Fruit fly (Drosophila melanogaster) whole organism, prepupa: Measurements from ENCODE around the gene CheA29a.

Experiments used
- Blimp-1 ChIP-seq: fragments of 200-800 bp; sonication (Bioruptor generic); optimal IDR thresholded peaks from 3 replicates; lab custom pipeline; 2017; ENCODE audit warnings: missing biosample characterization, missing genetic modification characterization, mild to moderate bottlenecking, moderate library complexity, missing genetic modification reagents
- CG10631 ChIP-seq: fragments of 200-800 bp; sonication (Bioruptor generic); optimal IDR thresholded peaks from 2 replicates; lab custom pipeline; 2016; ENCODE audit warnings: missing biosample characterization, missing genetic modification characterization
- CG10669 ChIP-seq: fragments of 200-800 bp; sonication (Bioruptor generic); optimal IDR thresholded peaks from 3 replicates; lab custom pipeline; 2018; ENCODE audit warnings: missing biosample characterization, mild to moderate bottlenecking, missing genetic modification characterization, moderate library complexity
- CG11294 ChIP-seq: fragments of 200-800 bp; sonication (Bioruptor generic); IDR thresholded peaks from 2 replicates; pipeline ENCODE4 v1.3.6; 2022; ENCODE audit warnings: missing biosample characterization, missing genetic modification characterization
- CG11902 ChIP-seq: fragments of 200-800 bp; sonication (Bioruptor generic); optimal IDR thresholded peaks from 3 replicates; lab custom pipeline; 2016; ENCODE audit warnings: missing biosample characterization, missing genetic modification characterization
- CG15336 ChIP-seq: fragments of 200-800 bp; sonication (Bioruptor generic); IDR thresholded peaks from 2 replicates; pipeline ENCODE4 v1.3.6; 2022; ENCODE audit warnings: missing biosample characterization, missing genetic modification characterization
- CG1621 ChIP-seq: fragments of 200-800 bp; sonication (Bioruptor generic); optimal IDR thresholded peaks from 3 replicates; lab custom pipeline; 2018; ENCODE audit warnings: missing biosample characterization, mild to moderate bottlenecking, missing genetic modification characterization
- CG16779 ChIP-seq: fragments of 200-800 bp; sonication (Bioruptor generic); optimal IDR thresholded peaks from 3 replicates; lab custom pipeline; 2017; ENCODE audit warnings: missing biosample characterization, mild to moderate bottlenecking, missing genetic modification characterization
- CG3032 ChIP-seq: fragments of 200-800 bp; optimal IDR thresholded peaks from 2 replicates; lab custom pipeline; 2019; ENCODE audit warnings: missing biosample characterization, mild to moderate bottlenecking, missing genetic modification characterization, moderate library complexity
- CG31627 ChIP-seq: fragments of 200-800 bp; sonication (Bioruptor generic); optimal IDR thresholded peaks from 3 replicates; lab custom pipeline; 2016; ENCODE audit warnings: missing biosample characterization, missing genetic modification characterization
- CG32006 ChIP-seq: fragments of 200-800 bp; sonication (Bioruptor generic); optimal IDR thresholded peaks from 3 replicates; lab custom pipeline; 2017; ENCODE audit warnings: missing biosample characterization, mild to moderate bottlenecking, missing genetic modification characterization
- CG34406 ChIP-seq: fragments of 200-800 bp; sonication (Bioruptor generic); optimal IDR thresholded peaks from 3 replicates; lab custom pipeline; 2016; ENCODE audit warnings: missing biosample characterization, missing genetic modification characterization
- CG6808 ChIP-seq: fragments of 200-800 bp; sonication (Bioruptor generic); optimal IDR thresholded peaks from 3 replicates; lab custom pipeline; 2017; ENCODE audit warnings: missing biosample characterization, missing genetic modification characterization, mild to moderate bottlenecking, moderate library complexity, missing genetic modification reagents
- CG6854 ChIP-seq: fragments of 200-800 bp; sonication (Bioruptor generic); optimal IDR thresholded peaks from 2 replicates; lab custom pipeline; 2017; ENCODE audit warnings: missing biosample characterization, mild to moderate bottlenecking, missing genetic modification characterization
- CG8119 ChIP-seq: fragments of 200-800 bp; sonication (Bioruptor generic); IDR thresholded peaks from 3 replicates; pipeline ENCODE4 v1.3.6; 2022; ENCODE audit warnings: missing biosample characterization, missing genetic modification characterization
- CG8319 ChIP-seq: fragments of 200-800 bp; sonication (Bioruptor generic); optimal IDR thresholded peaks from 3 replicates; lab custom pipeline; 2016; ENCODE audit warnings: missing biosample characterization, missing genetic modification characterization
- CG8632 ChIP-seq: fragments of 200-800 bp; sonication (Bioruptor generic); optimal IDR thresholded peaks from 3 replicates; lab custom pipeline; 2016; ENCODE audit warnings: missing biosample characterization, missing genetic modification characterization
- CG9139 ChIP-seq: fragments of 200-800 bp; sonication (Bioruptor generic); optimal IDR thresholded peaks from 3 replicates; lab custom pipeline; 2017; ENCODE audit warnings: missing biosample characterization, mild to moderate bottlenecking, missing genetic modification characterization
- Eip78C ChIP-seq: fragments of 200-800 bp; sonication (Bioruptor generic); peaks from one replicate; lab custom pipeline; 2016; ENCODE audit warnings: missing biosample characterization, missing genetic modification characterization
- Eip93F ChIP-seq: fragments of 200-800 bp; sonication (Bioruptor generic); optimal IDR thresholded peaks from 2 replicates; lab custom pipeline; 2016; ENCODE audit warnings: missing biosample characterization, mild to moderate bottlenecking, missing genetic modification characterization
- Ets21C ChIP-seq: fragments of 200-800 bp; sonication (Bioruptor generic); optimal IDR thresholded peaks from 3 replicates; lab custom pipeline; 2016; ENCODE audit warnings: missing biosample characterization, missing genetic modification characterization
- Ets96B ChIP-seq: fragments of 200-800 bp; optimal IDR thresholded peaks from 2 replicates; lab custom pipeline; 2019; ENCODE audit warnings: missing biosample characterization, mild to moderate bottlenecking, missing genetic modification characterization, moderate library complexity
- Gug ChIP-seq: fragments of 200-800 bp; sonication (Bioruptor generic); IDR thresholded peaks from 2 replicates; pipeline ENCODE4 v1.3.6; 2022; ENCODE audit warnings: missing biosample characterization, missing genetic modification characterization
- Hr38 ChIP-seq: sonication (Bioruptor generic); optimal IDR thresholded peaks from 2 replicates; lab custom pipeline; 2016; ENCODE audit warnings: missing biosample characterization, missing genetic modification characterization
- Hr39 ChIP-seq: fragments of 200-800 bp; sonication (Bioruptor generic); optimal IDR thresholded peaks from 2 replicates; lab custom pipeline; 2016; ENCODE audit warnings: missing biosample characterization, missing genetic modification characterization
- Hr4 ChIP-seq: fragments of 200-800 bp; sonication (Bioruptor generic); optimal IDR thresholded peaks from 3 replicates; lab custom pipeline; 2016; ENCODE audit warnings: missing biosample characterization, missing genetic modification characterization
- Lpt ChIP-seq: fragments of 200-800 bp; sonication (Bioruptor generic); optimal IDR thresholded peaks from 3 replicates; lab custom pipeline; 2016; ENCODE audit warnings: missing biosample characterization, missing genetic modification characterization
- Met ChIP-seq: fragments of 200-800 bp; sonication (Bioruptor generic); optimal IDR thresholded peaks from 3 replicates; lab custom pipeline; 2016; ENCODE audit warnings: missing biosample characterization, missing genetic modification characterization
- OdsH ChIP-seq: fragments of 200-800 bp; sonication (Bioruptor generic); optimal IDR thresholded peaks from 3 replicates; lab custom pipeline; 2016; ENCODE audit warnings: missing biosample characterization, missing genetic modification characterization
- Smox ChIP-seq: fragments of 200-800 bp; sonication (Bioruptor generic); optimal IDR thresholded peaks from 3 replicates; lab custom pipeline; 2016; ENCODE audit warnings: missing biosample characterization, missing genetic modification characterization
- Sox102F ChIP-seq: fragments of 200-800 bp; sonication (Bioruptor generic); optimal IDR thresholded peaks from 2 replicates; lab custom pipeline; 2016; ENCODE audit warnings: missing biosample characterization, mild to moderate bottlenecking, missing genetic modification characterization
- Sox14 ChIP-seq: fragments of 200-800 bp; sonication (Bioruptor generic); optimal IDR thresholded peaks from 3 replicates; lab custom pipeline; 2016; ENCODE audit warnings: missing biosample characterization, missing genetic modification characterization
- Sox15 ChIP-seq: fragments of 200-800 bp; sonication (Bioruptor generic); optimal IDR thresholded peaks from 3 replicates; lab custom pipeline; 2016; ENCODE audit warnings: missing biosample characterization, missing genetic modification characterization
- achi ChIP-seq: fragments of 200-800 bp; sonication (Bioruptor generic); optimal IDR thresholded peaks from 3 replicates; lab custom pipeline; 2016; ENCODE audit warnings: missing biosample characterization, missing genetic modification characterization
- acj6 ChIP-seq: fragments of 200-800 bp; sonication (Bioruptor generic); optimal IDR thresholded peaks from 3 replicates; lab custom pipeline; 2016; ENCODE audit warnings: missing biosample characterization, missing genetic modification characterization
- dac ChIP-seq: fragments of 200-800 bp; sonication (Bioruptor generic); optimal IDR thresholded peaks from 2 replicates; lab custom pipeline; 2017; ENCODE audit warnings: missing biosample characterization, mild to moderate bottlenecking, missing genetic modification characterization
- dsx ChIP-seq: fragments of 200-800 bp; optimal IDR thresholded peaks from 3 replicates; lab custom pipeline; 2019; ENCODE audit warnings: missing biosample characterization, mild to moderate bottlenecking, missing genetic modification characterization, moderate library complexity; ENCODE audit not compliant: poor library complexity, severe bottlenecking
- eg ChIP-seq: fragments of 200-800 bp; sonication (Bioruptor generic); IDR thresholded peaks from 3 replicates; pipeline ENCODE4 v1.3.6; 2022; ENCODE audit warnings: missing biosample characterization, missing genetic modification characterization
- esn ChIP-seq: fragments of 200-800 bp; sonication (Bioruptor generic); optimal IDR thresholded peaks from 2 replicates; lab custom pipeline; 2016; ENCODE audit warnings: missing biosample characterization, mild to moderate bottlenecking, missing genetic modification characterization, moderate library complexity
- fd59A ChIP-seq: fragments of 200-800 bp; sonication (Bioruptor generic); optimal IDR thresholded peaks from 2 replicates; lab custom pipeline; 2017; ENCODE audit warnings: missing biosample characterization, mild to moderate bottlenecking, missing genetic modification characterization, missing genetic modification reagents
- lz ChIP-seq: fragments of 200-800 bp; sonication (Bioruptor generic); optimal IDR thresholded peaks from 3 replicates; lab custom pipeline; 2016; ENCODE audit warnings: missing biosample characterization, missing genetic modification characterization
- net ChIP-seq: fragments of 200-800 bp; sonication (Bioruptor generic); optimal IDR thresholded peaks from 3 replicates; lab custom pipeline; 2016; ENCODE audit warnings: missing biosample characterization, missing genetic modification characterization
- pdm3 ChIP-seq: fragments of 200-800 bp; sonication (Bioruptor generic); optimal IDR thresholded peaks from 3 replicates; lab custom pipeline; 2016; ENCODE audit warnings: missing biosample characterization, missing genetic modification characterization
- salr ChIP-seq, 2 experiments: fragments of 200-800 bp; sonication (Bioruptor generic); optimal IDR thresholded peaks; 3 replicates each; lab custom pipeline; 2016 to 2018; ENCODE audit warnings: missing biosample characterization in 2 of 2, missing genetic modification characterization in 2 of 2, mild to moderate bottlenecking in 1 of 2
- spab ChIP-seq: fragments of 200-800 bp; sonication (Bioruptor generic); optimal IDR thresholded peaks from 2 replicates; lab custom pipeline; 2017; ENCODE audit warnings: missing biosample characterization, mild to moderate bottlenecking, missing genetic modification characterization, missing genetic modification reagents
- ss ChIP-seq, 2 experiments: fragments of 200-800 bp; sonication (Bioruptor generic); optimal IDR thresholded peaks; 2 replicates in 1 of 2; 3 replicates in 1 of 2; lab custom pipeline; 2017 to 2018; ENCODE audit warnings: mild to moderate bottlenecking in 2 of 2, missing biosample characterization in 2 of 2, missing genetic modification characterization in 2 of 2, moderate library complexity in 1 of 2
- svp ChIP-seq: fragments of 200-800 bp; sonication (Bioruptor generic); peaks from one replicate; lab custom pipeline; 2016; ENCODE audit warnings: missing biosample characterization, missing genetic modification characterization
- topi ChIP-seq: fragments of 200-800 bp; sonication (Bioruptor generic); optimal IDR thresholded peaks from 3 replicates; lab custom pipeline; 2016; ENCODE audit warnings: missing biosample characterization, missing genetic modification characterization

CheA29a gene

DNA sequence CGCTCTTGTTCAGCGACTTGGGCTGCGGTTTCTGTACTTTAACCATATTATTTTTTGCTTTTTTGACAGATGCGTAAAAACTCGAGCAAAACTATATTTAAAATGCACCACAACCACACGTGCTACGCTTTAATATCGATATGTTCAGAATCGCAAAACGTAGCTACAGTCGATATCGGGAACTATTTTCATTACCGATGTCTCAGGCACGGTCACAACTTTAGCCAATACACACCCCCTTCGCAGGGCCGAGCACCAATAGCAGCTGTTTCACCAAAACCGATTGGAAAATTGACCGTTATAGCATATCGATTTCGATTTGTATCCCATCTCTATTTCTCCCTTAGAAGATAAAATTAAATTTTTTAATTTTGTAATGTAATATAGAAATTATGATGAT is 34.6 kb downstream of the CheA29a start, which contains the start of gene CG13096:
TSS of gene CG13096 (minus strand) at position 144 of the 400 bp plus-strand sequence.
- TF ChIP-seq dsx (GFP tag; lab: Kevin White, UChicago) (no peak), CG6854 (no peak), CG6808 (GFP tag; lab: Kevin White, UChicago) (no peak), CG11902 (no peak), CG8319 (GFP tag; lab: Kevin White, UChicago) (no peak), topi (GFP tag; lab: Kevin White, UChicago) (no peak), CG1621 (tag; lab: Kevin White, UChicago) (no peak), Sox14 (no peak), Hr39 (GFP tag; lab: Kevin White, UChicago) (no peak), Eip78C (no peak), Hr4 (no peak), CG8632 (GFP tag; lab: Kevin White, UChicago) (no peak), CG11294 (GFP tag; lab: Robert Waterston, UW) (no peak), Sox15 (no peak), Eip93F (GFP tag; lab: Kevin White, UChicago) (no peak), salr (GFP tag; optimal IDR thresholded peaks at IDR 0.05; lab: Kevin White, UChicago) (no peak), CG34406 (GFP tag; lab: Kevin White, UChicago) (no peak), ss (GFP tag; optimal IDR thresholded peaks at IDR 0.05; lab: Kevin White, UChicago) (no peak), CG15336 (GFP tag; lab: Robert Waterston, UW) (no peak)

DNA sequence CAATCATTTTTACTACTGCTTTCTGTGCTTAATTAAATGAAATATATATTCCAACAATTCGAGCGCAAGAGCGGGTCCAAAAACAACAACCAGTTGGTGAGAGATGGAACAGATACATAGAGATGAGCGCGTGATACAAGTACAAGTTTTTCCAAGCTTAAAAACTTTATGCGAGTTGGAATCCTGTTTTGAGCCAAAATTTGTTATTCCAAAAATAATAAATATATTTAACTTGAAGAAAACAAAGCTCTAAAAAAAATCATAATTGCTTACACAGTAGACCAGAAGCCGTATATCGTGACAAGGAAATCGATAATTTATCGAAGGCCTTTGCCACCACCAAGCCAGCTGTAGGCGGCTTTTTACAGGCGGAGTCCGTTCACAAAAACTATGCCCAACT is 37.6 kb downstream of the CheA29a start, which contains the start of the genes CG13097 and PIG-U:
TSS of gene CG13097 (minus strand) at position 121 of the 400 bp plus-strand sequence.
TSS of gene PIG-U (plus strand) at position 349 of the 400 bp plus-strand sequence.
- TF ChIP-seq salr (GFP tag; optimal IDR thresholded peaks at IDR 0.05; lab: Kevin White, UChicago) (no peak), CG11294 (GFP tag; lab: Robert Waterston, UW) (peak; percentile 42; the same call in 1 of the 2 replicates), Sox15 (peak; percentile 68), Hr39 (GFP tag; lab: Kevin White, UChicago) (peak; percentile 84), Ets21C (no peak), Gug (GFP tag; lab: Robert Waterston, UW) (peak; percentile 70), Smox (GFP tag; lab: Kevin White, UChicago) (peak; percentile 86), ss (GFP tag; optimal IDR thresholded peaks at IDR 0.05; lab: Kevin White, UChicago) (no peak), CG31627 (GFP tag; lab: Kevin White, UChicago) (peak; percentile 83), Blimp-1 (no peak), CG10631 (GFP tag; lab: Kevin White, UChicago) (peak; percentile 87), fd59A (peak; percentile 53), achi (peak; percentile 82), CG16779 (no peak), Hr38 (GFP tag; lab: Kevin White, UChicago) (no peak), Hr4 (no peak), CG1621 (tag; lab: Kevin White, UChicago) (no peak), Ets96B (tag; lab: Kevin White, UChicago) (peak; percentile 66), CG3032 (peak; percentile 78), CG32006 (no peak), CG6854 (no peak), CG15336 (GFP tag; lab: Robert Waterston, UW) (no peak; the same call in 1 of the 2 replicates), CG8119 (no peak; the same call in 2 of the 3 replicates), net (GFP tag; lab: Kevin White, UChicago) (no peak), spab (GFP tag; lab: Kevin White, UChicago) (no peak), esn (peak; percentile 90), CG10669 (GFP tag; lab: Kevin White, UChicago) (no peak), acj6 (GFP tag; lab: Kevin White, UChicago) (peak; percentile 86), OdsH (GFP tag; lab: Kevin White, UChicago) (peak; percentile 85), lz (GFP tag; lab: Kevin White, UChicago) (peak; percentile 88), CG8319 (GFP tag; lab: Kevin White, UChicago) (peak; percentile 62), Sox14 (no peak), dac (GFP tag; lab: Kevin White, UChicago) (no peak), CG9139 (GFP tag; lab: Kevin White, UChicago) (no peak), Met (peak; percentile 86), CG8632 (GFP tag; lab: Kevin White, UChicago) (no peak), Eip93F (GFP tag; lab: Kevin White, UChicago) (peak; percentile 71), eg (GFP tag; lab: Robert Waterston, UW) (peak; percentile 62), Lpt (GFP tag; lab: Kevin White, UChicago) (peak; percentile 36), svp (GFP tag; lab: Kevin White, UChicago) (no peak), Sox102F (GFP tag; lab: Kevin White, UChicago) (no peak), pdm3 (GFP tag; lab: Kevin White, UChicago) (no peak)
